Worm (Caenorhabditis elegans): Measurements from ENCODE around the gene T21D9.2.

T21D9.2 gene

ce11 chrX:2089434-2089833 lies 7.3 kb downstream of the T21D9.2 start, which contains the start of gene lsy-2:
TSS of gene lsy-2 (plus strand) at chrX:2089704.
- TF ChIP-seq nhr-25 (tag; optimal IDR thresholded peaks at IDR 0.05), result peak; percentile 88
- no peak for TF ChIP-seq ceh-16 (tag; optimal IDR thresholded peaks at IDR 0.05)
- TF ChIP-seq fkh-10 (GFP tag; optimal IDR thresholded peaks at IDR 0.05), result no peak
- no peak for TF ChIP-seq sea-2 (GFP tag; optimal IDR thresholded peaks at IDR 0.05)
- TF ChIP-seq nhr-76 (tag; optimal IDR thresholded peaks at IDR 0.05), result no peak
- TF ChIP-seq elt-1 (tag; optimal IDR thresholded peaks at IDR 0.05), result no peak
- TF ChIP-seq ztf-4 (tag; optimal IDR thresholded peaks at IDR 0.05), result no peak
- peak; percentile 64 for TF ChIP-seq egl-5 (tag; optimal IDR thresholded peaks at IDR 0.05)
- no peak for TF ChIP-seq eor-1 (tag; optimal IDR thresholded peaks at IDR 0.05)
- peak; percentile 62 for TF ChIP-seq elt-2 (tag; optimal IDR thresholded peaks at IDR 0.05)
- TF ChIP-seq hmg-11 (tag; optimal IDR thresholded peaks at IDR 0.05), result peak; percentile 84
- TF ChIP-seq jun-1 (tag; optimal IDR thresholded peaks at IDR 0.05), result peak; percentile 10
- TF ChIP-seq fkh-2 (tag; optimal IDR thresholded peaks at IDR 0.05), result no peak
- TF ChIP-seq ztf-11 (tag; optimal IDR thresholded peaks at IDR 0.05), result no peak
- peak; percentile 72 for TF ChIP-seq pha-4 (tag; optimal IDR thresholded peaks at IDR 0.05)
- TF ChIP-seq egl-27 (tag; optimal IDR thresholded peaks at IDR 0.05), result no peak
- TF ChIP-seq ZK546.5 (tag; optimal IDR thresholded peaks at IDR 0.05), result no peak
- TF ChIP-seq ceh-28 (tag; optimal IDR thresholded peaks at IDR 0.05), result peak; percentile 25
- TF ChIP-seq unc-39 (tag; optimal IDR thresholded peaks at IDR 0.05), result no peak
- no peak for TF ChIP-seq nhr-67 (tag; optimal IDR thresholded peaks at IDR 0.05)
- TF ChIP-seq nhr-28 (tag; optimal IDR thresholded peaks at IDR 0.05), result no peak
- no peak for TF ChIP-seq skn-1 (tag; optimal IDR thresholded peaks at IDR 0.05)
- TF ChIP-seq nhr-12 (tag; optimal IDR thresholded peaks at IDR 0.05), result no peak
- no peak for TF ChIP-seq nhr-77 (tag; optimal IDR thresholded peaks at IDR 0.05)
- TF ChIP-seq unc-62 (GFP tag; optimal IDR thresholded peaks at IDR 0.05), result no peak
- peak; percentile 98 for TF ChIP-seq nfya-1 (tag; optimal IDR thresholded peaks at IDR 0.05; ENCODE audit: insufficient read depth)
- no peak for TF ChIP-seq nhr-237 (tag; optimal IDR thresholded peaks at IDR 0.05)
- no peak for TF ChIP-seq R02D3.7 (tag; optimal IDR thresholded peaks at IDR 0.05)
- TF ChIP-seq nhr-23 (tag; optimal IDR thresholded peaks at IDR 0.05), result peak; percentile 44
- TF ChIP-seq daf-12 (tag; optimal IDR thresholded peaks at IDR 0.05), result no peak
- TF ChIP-seq mdl-1 (tag; optimal IDR thresholded peaks at IDR 0.05), result no peak
- TF ChIP-seq ceh-82 (tag; optimal IDR thresholded peaks at IDR 0.05), result no peak
- TF ChIP-seq lin-39 (tag; optimal IDR thresholded peaks at IDR 0.05), result peak; percentile 83
- peak; percentile 5 for TF ChIP-seq lsy-12 (tag; optimal IDR thresholded peaks at IDR 0.05)
- TF ChIP-seq pqm-1 (tag; optimal IDR thresholded peaks at IDR 0.05), result no peak
- TF ChIP-seq aly-2 (tag; optimal IDR thresholded peaks at IDR 0.05), result no peak
- TF ChIP-seq lin-15B (tag; optimal IDR thresholded peaks at IDR 0.05), result peak; percentile 46
- TF ChIP-seq ceh-9 (tag; optimal IDR thresholded peaks at IDR 0.05), result no peak
- TF ChIP-seq mml-1 (tag; optimal IDR thresholded peaks at IDR 0.05), result no peak
- TF ChIP-seq tbx-2 (tag; optimal IDR thresholded peaks at IDR 0.05), result no peak
- no peak for TF ChIP-seq elt-3 (tag; optimal IDR thresholded peaks at IDR 0.05)
- peak; percentile 51 for TF ChIP-seq ama-1 (optimal IDR thresholded peaks at IDR 0.05)

ce11 chrX:2087716-2088115 lies 9.0 kb downstream of the T21D9.2 start:
- TF ChIP-seq fkh-10 (GFP tag; optimal IDR thresholded peaks at IDR 0.05) (no peak), ztf-11 (tag; optimal IDR thresholded peaks at IDR 0.05) (no peak), elt-2 (tag; optimal IDR thresholded peaks at IDR 0.05) (no peak), elt-3 (tag; optimal IDR thresholded peaks at IDR 0.05) (no peak), ceh-28 (tag; optimal IDR thresholded peaks at IDR 0.05) (no peak), nhr-76 (tag; optimal IDR thresholded peaks at IDR 0.05) (no peak), lin-39 (tag; optimal IDR thresholded peaks at IDR 0.05) (no peak), zag-1 (tag; optimal IDR thresholded peaks at IDR 0.05) (no peak), R02D3.7 (tag; optimal IDR thresholded peaks at IDR 0.05) (no peak)

- TF ChIP-seq nhr-25 (tag; optimal IDR thresholded peaks at IDR 0.05) (no peak), lsy-12 (tag; optimal IDR thresholded peaks at IDR 0.05) (no peak), skn-1 (tag; optimal IDR thresholded peaks at IDR 0.05) (no peak), zag-1 (tag; optimal IDR thresholded peaks at IDR 0.05) (no peak), fkh-2 (tag; optimal IDR thresholded peaks at IDR 0.05) (no peak), elt-2 (tag; optimal IDR thresholded peaks at IDR 0.05) (no peak), aly-2 (tag; optimal IDR thresholded peaks at IDR 0.05) (no peak), eor-1 (tag; optimal IDR thresholded peaks at IDR 0.05) (no peak), nhr-28 (tag; optimal IDR thresholded peaks at IDR 0.05) (no peak), fkh-10 (GFP tag; optimal IDR thresholded peaks at IDR 0.05) (no peak), ceh-9 (tag; optimal IDR thresholded peaks at IDR 0.05) (no peak), jun-1 (tag; optimal IDR thresholded peaks at IDR 0.05) (no peak), nfya-1 (tag; optimal IDR thresholded peaks at IDR 0.05; ENCODE audit: insufficient read depth) (no peak), pha-4 (tag; optimal IDR thresholded peaks at IDR 0.05) (no peak)
These were observed 11.2 kb downstream of the T21D9.2 start for ce11 chrX:2085494-2085893.
